Fruit fly (Drosophila melanogaster) whole organism, wandering third instar larva: ENCODE data around the gene SLIRP2.

ENCODE experiments used
- Abd-B ChIP-seq: fragments of >200 bp; optimal IDR thresholded peaks from 2 replicates; lab custom pipeline; 2017; ENCODE audit warnings: missing biosample characterization, missing genetic modification characterization
- CrebA ChIP-seq: fragments of 200-800 bp; sonication (Bioruptor generic); optimal IDR thresholded peaks from 2 replicates; lab custom pipeline; 2016; ENCODE audit warnings: missing biosample characterization, mild to moderate bottlenecking, missing genetic modification characterization, borderline replicate concordance
- Dif ChIP-seq: fragments of 200-275, 200-300 bp; sonication (Bioruptor generic); optimal IDR thresholded peaks from 2 replicates; lab custom pipeline; 2018; ENCODE audit warnings: missing biosample characterization, missing genetic modification characterization; ENCODE audit not compliant: partially characterized antibody
- GATAd ChIP-seq: sonication (Bioruptor generic); optimal IDR thresholded peaks from 2 replicates; lab custom pipeline; 2016; ENCODE audit warnings: missing biosample characterization, missing genetic modification characterization
- HLH106 ChIP-seq: fragments of 200-800 bp; optimal IDR thresholded peaks from 3 replicates; lab custom pipeline; 2019; ENCODE audit warnings: missing biosample characterization, mild to moderate bottlenecking, missing genetic modification characterization, moderate library complexity
- Hnf4 ChIP-seq: fragments of 200-800 bp; sonication (Bioruptor generic); optimal IDR thresholded peaks from 2 replicates; lab custom pipeline; 2016; ENCODE audit warnings: missing biosample characterization, mild to moderate bottlenecking, missing genetic modification characterization
- Hr78 ChIP-seq: fragments of >200 bp; optimal IDR thresholded peaks from 2 replicates; lab custom pipeline; 2017; ENCODE audit warnings: missing biosample characterization, missing genetic modification characterization
- Hr83 ChIP-seq: fragments of 200-300 bp; sonication (Bioruptor generic); optimal IDR thresholded peaks from 2 replicates; lab custom pipeline; 2016; ENCODE audit warnings: missing biosample characterization, mild to moderate bottlenecking, missing genetic modification characterization, moderate library complexity; ENCODE audit not compliant: poor library complexity, severe bottlenecking
- Mio ChIP-seq: sonication (Bioruptor generic); optimal IDR thresholded peaks from 2 replicates; lab custom pipeline; 2016; ENCODE audit warnings: missing biosample characterization, missing genetic modification characterization
- N ChIP-seq: fragments of >200 bp; optimal IDR thresholded peaks from 2 replicates; lab custom pipeline; 2018; ENCODE audit warnings: missing biosample characterization, missing external identifiers, missing genetic modification characterization
- OdsH ChIP-seq: fragments of 200-800 bp; sonication (Bioruptor generic); optimal IDR thresholded peaks from 2 replicates; lab custom pipeline; 2016; ENCODE audit warnings: missing biosample characterization, mild to moderate bottlenecking, missing genetic modification characterization
- Rel ChIP-seq, 2 experiments: fragments of 200-800 bp; sonication (Bioruptor generic) in 1 of 2; optimal IDR thresholded peaks; 2 replicates in 1 of 2; 3 replicates in 1 of 2; lab custom pipeline; 2016 to 2019; ENCODE audit warnings: mild to moderate bottlenecking in 2 of 2, missing biosample characterization in 2 of 2, missing genetic modification characterization in 2 of 2, moderate library complexity in 1 of 2
- Sp1 ChIP-seq: fragments of 200-800 bp; sonication (Bioruptor generic); optimal IDR thresholded peaks from 3 replicates; lab custom pipeline; 2019; ENCODE audit warnings: missing biosample characterization, mild to moderate bottlenecking, missing genetic modification characterization, moderate library complexity
- Vsx2 ChIP-seq: fragments of 200-300, 225-300 bp; sonication (Bioruptor generic); optimal IDR thresholded peaks from 2 replicates; lab custom pipeline; 2018; ENCODE audit warnings: missing biosample characterization, missing genetic modification characterization; ENCODE audit not compliant: partially characterized antibody
- br ChIP-seq: fragments of 200-800 bp; sonication (Bioruptor generic); optimal IDR thresholded peaks from 2 replicates; lab custom pipeline; 2016; ENCODE audit warnings: missing biosample characterization, missing genetic modification characterization
- dl ChIP-seq, 2 experiments: fragments of 175-275, 200-275 bp in 1 of 2; fragments of 200-275 bp in 1 of 2; sonication (Bioruptor generic); optimal IDR thresholded peaks; lab custom pipeline; 2018; ENCODE audit warnings: mild to moderate bottlenecking in 2 of 2, missing biosample characterization in 2 of 2, missing genetic modification characterization in 2 of 2, moderate library complexity in 2 of 2; ENCODE audit not compliant: partially characterized antibody in 2 of 2, insufficient read depth in 1 of 2
- dsf ChIP-seq: sonication (Bioruptor generic); optimal IDR thresholded peaks from 2 replicates; lab custom pipeline; 2016; ENCODE audit warnings: missing biosample characterization, missing genetic modification characterization, borderline replicate concordance
- ey ChIP-seq: fragments of 200-800 bp; sonication (Bioruptor generic); optimal IDR thresholded peaks from 2 replicates; lab custom pipeline; 2016; ENCODE audit warnings: missing biosample characterization, missing genetic modification characterization
- foxo ChIP-seq, 2 experiments: fragments of 200-800 bp; sonication (Bioruptor generic); optimal IDR thresholded peaks; 2 replicates in 1 of 2; 3 replicates in 1 of 2; lab custom pipeline; 2016 to 2017; ENCODE audit warnings: missing biosample characterization in 2 of 2, missing genetic modification characterization in 2 of 2
- fru ChIP-seq: fragments of 200-800 bp; sonication (Bioruptor generic); optimal IDR thresholded peaks from 3 replicates; lab custom pipeline; 2016; ENCODE audit warnings: missing biosample characterization, mild to moderate bottlenecking, missing genetic modification characterization
- h ChIP-seq: fragments of 200-800 bp; sonication (Bioruptor generic); optimal IDR thresholded peaks from 3 replicates; lab custom pipeline; 2016; ENCODE audit warnings: missing biosample characterization, mild to moderate bottlenecking, missing genetic modification characterization
- jim ChIP-seq: fragments of 175-275, 200-325 bp; sonication (Bioruptor generic); optimal IDR thresholded peaks from 2 replicates; lab custom pipeline; 2016; ENCODE audit warnings: missing biosample characterization, mild to moderate bottlenecking, missing genetic modification characterization
- lola ChIP-seq: fragments of >200 bp; optimal IDR thresholded peaks from 2 replicates; lab custom pipeline; 2017; ENCODE audit warnings: missing biosample characterization, missing genetic modification characterization
- pan ChIP-seq: fragments of >200 bp; optimal IDR thresholded peaks from 2 replicates; lab custom pipeline; 2017
- sage ChIP-seq: fragments of 200-800 bp; sonication (Bioruptor generic); optimal IDR thresholded peaks from 2 replicates; lab custom pipeline; 2016; ENCODE audit warnings: missing biosample characterization, mild to moderate bottlenecking, missing genetic modification characterization
- tai ChIP-seq: sonication (Bioruptor generic); optimal IDR thresholded peaks from 2 replicates; lab custom pipeline; 2016; ENCODE audit warnings: missing biosample characterization, missing genetic modification characterization

The SLIRP2 gene

dm6 chr3R:8683280-8683679, 32.4 kb downstream of the SLIRP2 start:
- TF ChIP-seq jim (GFP tag; lab: Kevin White, UChicago), result no peak
- TF ChIP-seq fru (GFP tag; lab: Kevin White, UChicago), result no peak
- no peak for TF ChIP-seq Hr83 (GFP tag; lab: Kevin White, UChicago)

dm6 chr3R:8684328-8685177, 33.7 kb downstream of the SLIRP2 start, which contains the start of gene CG44227:
Gene CG44227, minus strand, starts transcription at chr3R:8685176.
- TF ChIP-seq Mio (GFP tag; lab: Kevin White, UChicago) (no peak), h (GFP tag; lab: Kevin White, UChicago) (no peak), Vsx2 (GFP tag; lab: Kevin White, UChicago) (no peak), HLH106 (no peak), Hnf4 (GFP tag; lab: Kevin White, UChicago) (no peak), ey (GFP tag; lab: Kevin White, UChicago) (no peak), Rel (GFP tag; optimal IDR thresholded peaks at IDR 0.05; lab: Kevin White, UChicago) (no peak), Rel (tag; optimal IDR thresholded peaks at IDR 0.05; lab: Kevin White, UChicago) (no peak), Dif (GFP tag; lab: Kevin White, UChicago) (no peak), Abd-B (GFP tag; lab: Kevin White, UChicago) (no peak), GATAd (GFP tag; lab: Kevin White, UChicago) (no peak), Sp1 (no peak), br (GFP tag; lab: Kevin White, UChicago) (no peak)

- TF ChIP-seq HLH106 (no peak), Rel (GFP tag; optimal IDR thresholded peaks at IDR 0.05; lab: Kevin White, UChicago) (no peak), Rel (tag; optimal IDR thresholded peaks at IDR 0.05; lab: Kevin White, UChicago) (no peak), jim (GFP tag; lab: Kevin White, UChicago) (no peak), Vsx2 (GFP tag; lab: Kevin White, UChicago) (no peak), OdsH (GFP tag; lab: Kevin White, UChicago) (no peak), Hr78 (GFP tag; lab: Kevin White, UChicago) (no peak), dl (GFP tag; optimal IDR thresholded peaks at IDR 0.05; lab: Kevin White, UChicago; ENCODE audit: insufficient read depth in 1 of 2, partially characterized antibody in 2 of 2) (no peak), sage (GFP tag; lab: Kevin White, UChicago) (no peak), N (GFP tag; lab: Kevin White, UChicago) (no peak), foxo (GFP tag; optimal IDR thresholded peaks at IDR 0.05; lab: Kevin White, UChicago) (no peak), GATAd (GFP tag; lab: Kevin White, UChicago) (no peak), fru (GFP tag; lab: Kevin White, UChicago) (no peak), dsf (GFP tag; lab: Kevin White, UChicago) (no peak)
- TF ChIP-seq, all 38 proteins: peak for 0
These were observed 35.6 kb downstream of the SLIRP2 start for dm6 chr3R:8686446-8686845.

dm6 chr3R:8694110-8694826, 43.4 kb downstream of the SLIRP2 start:
- TF ChIP-seq Sp1 (peak; percentile 79), Abd-B (GFP tag; lab: Kevin White, UChicago) (no peak), pan (lab: Kevin White, UChicago) (no peak), CrebA (GFP tag; lab: Kevin White, UChicago) (peak; percentile 39), HLH106 (no peak), Hr83 (GFP tag; lab: Kevin White, UChicago) (no peak)
- TF ChIP-seq, all 38 proteins: peak for 2

dm6 chr3R:8697772-8698259, 46.9 kb downstream of the SLIRP2 start, which contains the start of gene hb:
Gene hb, minus strand, starts transcription at chr3R:8697822.
- TF ChIP-seq Rel (GFP tag; optimal IDR thresholded peaks at IDR 0.05; lab: Kevin White, UChicago) (no peak), Rel (tag; optimal IDR thresholded peaks at IDR 0.05; lab: Kevin White, UChicago) (no peak), tai (no peak), lola (GFP tag; lab: Kevin White, UChicago) (no peak)
